Fruit fly (Drosophila melanogaster) whole organism, embryonic: Measurements from ENCODE around the gene CG12321.

ENCODE experiments used
- CG12769 ChIP-seq: fragments of 200-800 bp; sonication (Bioruptor generic); optimal IDR thresholded peaks from 2 replicates; lab custom pipeline; 2019; ENCODE audit warnings: missing biosample characterization, mild to moderate bottlenecking, missing genetic modification characterization, moderate library complexity
- CG13123 ChIP-seq: fragments of 200-800 bp; sonication (Bioruptor generic); optimal IDR thresholded peaks from 2 replicates; lab custom pipeline; 2016; ENCODE audit warnings: missing biosample characterization, missing genetic modification characterization
- CG14050 ChIP-seq: fragments of 200-800 bp; sonication (Bioruptor generic); IDR thresholded peaks from 3 replicates; pipeline ENCODE4 v1.3.6; 2022; ENCODE audit warnings: missing biosample characterization, missing genetic modification characterization
- CG17802 ChIP-seq: fragments of 200-800 bp; sonication (Bioruptor generic); optimal IDR thresholded peaks from 2 replicates; lab custom pipeline; 2018; ENCODE audit warnings: missing biosample characterization, mild to moderate bottlenecking, missing genetic modification characterization, moderate library complexity
- CG1792 ChIP-seq: fragments of 200-800 bp; sonication (Bioruptor generic); optimal IDR thresholded peaks from 2 replicates; lab custom pipeline; 2016; ENCODE audit warnings: missing biosample characterization, missing genetic modification characterization
- CG18599 ChIP-seq: fragments of 200-800 bp; sonication (Bioruptor generic); optimal IDR thresholded peaks from 3 replicates; lab custom pipeline; 2017; ENCODE audit warnings: missing biosample characterization, missing genetic modification characterization, mild to moderate bottlenecking, moderate library complexity, missing genetic modification reagents
- CG2678 ChIP-seq: fragments of 200-800 bp; sonication (Bioruptor generic); optimal IDR thresholded peaks from 3 replicates; lab custom pipeline; 2019; ENCODE audit warnings: missing biosample characterization, mild to moderate bottlenecking, missing genetic modification characterization, moderate library complexity
- CG32767 ChIP-seq: fragments of 200-800 bp; sonication (Bioruptor generic); IDR thresholded peaks from 2 replicates; pipeline ENCODE4 v1.3.6; 2022; ENCODE audit warnings: missing biosample characterization, missing genetic modification characterization
- CG6175 ChIP-seq: fragments of 200-800 bp; sonication (Bioruptor generic); IDR thresholded peaks from 3 replicates; pipeline ENCODE4 v1.3.6; 2022; ENCODE audit warnings: missing biosample characterization, missing genetic modification characterization
- CG6765 ChIP-seq: fragments of 200-800 bp; sonication (Bioruptor generic); optimal IDR thresholded peaks from 3 replicates; lab custom pipeline; 2017; ENCODE audit warnings: missing biosample characterization, mild to moderate bottlenecking, missing genetic modification characterization
- CG7963 ChIP-seq: fragments of 200-800 bp; sonication (Bioruptor generic); IDR thresholded peaks from 3 replicates; pipeline ENCODE4 v1.3.6; 2022; ENCODE audit warnings: missing biosample characterization, missing genetic modification characterization; ENCODE audit not compliant: partially characterized antibody
- CG8089 ChIP-seq: fragments of 200-800 bp; sonication (Bioruptor generic); optimal IDR thresholded peaks from 3 replicates; lab custom pipeline; 2016; ENCODE audit warnings: missing biosample characterization, missing genetic modification characterization
- CG9437 ChIP-seq: fragments of 200-800 bp; sonication (Bioruptor generic); optimal IDR thresholded peaks from 2 replicates; lab custom pipeline; 2018; ENCODE audit warnings: missing biosample characterization, mild to moderate bottlenecking, missing genetic modification characterization
- D19A ChIP-seq: fragments of 200-800 bp; optimal IDR thresholded peaks from 3 replicates; lab custom pipeline; 2019; ENCODE audit warnings: missing biosample characterization, mild to moderate bottlenecking, missing genetic modification characterization, moderate library complexity
- Dek ChIP-seq: fragments of 200-800 bp; sonication (Bioruptor generic); optimal IDR thresholded peaks from 3 replicates; lab custom pipeline; 2019; ENCODE audit warnings: missing biosample characterization, mild to moderate bottlenecking, missing genetic modification characterization, moderate library complexity
- Dll ChIP-seq: fragments of 200-800 bp; sonication (Bioruptor generic); IDR thresholded peaks from 4 replicates; pipeline ENCODE4 v1.3.6; 2022; ENCODE audit warnings: missing biosample characterization, missing genetic modification characterization; ENCODE audit not compliant: partially characterized antibody
- Elba2 ChIP-seq: fragments of 200-800 bp; sonication (Bioruptor generic); optimal IDR thresholded peaks from 3 replicates; lab custom pipeline; 2016; ENCODE audit warnings: missing biosample characterization, missing genetic modification characterization
- GATAe ChIP-seq: fragments of 200-800 bp; sonication (Bioruptor generic); conservative IDR thresholded peaks from 2 replicates; pipeline ENCODE4 v1.3.6; 2022; ENCODE audit warnings: missing biosample characterization, missing genetic modification characterization
- Pdp1 ChIP-seq, 2 experiments: fragments of 200-800 bp; sonication (Bioruptor generic); optimal IDR thresholded peaks; 3 replicates each; lab custom pipeline; 2016; ENCODE audit warnings: missing biosample characterization in 2 of 2, missing genetic modification characterization in 2 of 2, mild to moderate bottlenecking in 1 of 2, moderate library complexity in 1 of 2
- Spps ChIP-seq: fragments of 200-800 bp; sonication (Bioruptor generic); optimal IDR thresholded peaks from 2 replicates; lab custom pipeline; 2018; ENCODE audit warnings: missing biosample characterization, mild to moderate bottlenecking, missing genetic modification characterization
- Trl ChIP-seq, 3 experiments: fragments of >200 bp in 2 of 3; fragments of 200-800 bp in 1 of 3; sonication (Bioruptor generic) in 1 of 3; optimal IDR thresholded peaks; 2 replicates in 1 of 3; 3 replicates in 2 of 3; lab custom pipeline; 2016 to 2017; ENCODE audit warnings: missing biosample characterization in 1 of 3, missing genetic modification characterization in 1 of 3
- ap ChIP-seq: fragments of 200-800 bp; sonication (Bioruptor generic); IDR thresholded peaks from 2 replicates; pipeline ENCODE4 v1.3.6; 2022; ENCODE audit warnings: missing biosample characterization, missing genetic modification characterization
- bbx ChIP-seq: fragments of 200-800 bp; sonication (Bioruptor generic); IDR thresholded peaks from 2 replicates; pipeline ENCODE4 v1.3.6; 2022; ENCODE audit warnings: missing biosample characterization, missing genetic modification characterization; ENCODE audit not compliant: partially characterized antibody
- bcd ChIP-seq: fragments of 200-800 bp; sonication (Bioruptor generic); optimal IDR thresholded peaks from 2 replicates; lab custom pipeline; 2017; ENCODE audit warnings: missing biosample characterization, mild to moderate bottlenecking, missing genetic modification characterization
- cg ChIP-seq: fragments of 200-800 bp; sonication (Bioruptor generic); optimal IDR thresholded peaks from 3 replicates; lab custom pipeline; 2019; ENCODE audit warnings: missing biosample characterization, mild to moderate bottlenecking, missing genetic modification characterization, moderate library complexity
- chinmo ChIP-seq: fragments of 200-800 bp; sonication (Bioruptor generic); IDR thresholded peaks from 4 replicates; pipeline ENCODE4 v1.3.6; 2022; ENCODE audit warnings: missing biosample characterization, missing genetic modification characterization; ENCODE audit not compliant: partially characterized antibody
- chm ChIP-seq: fragments of 200-800 bp; sonication (Bioruptor generic); IDR thresholded peaks from 2 replicates; pipeline ENCODE4 v1.3.6; 2022; ENCODE audit warnings: missing biosample characterization, missing genetic modification characterization
- crol ChIP-seq: fragments of 200-800 bp; sonication (Bioruptor generic); IDR thresholded peaks from 2 replicates; pipeline ENCODE4 v1.3.6; 2022; ENCODE audit warnings: missing biosample characterization, missing genetic modification characterization
- danr ChIP-seq: fragments of 200-800 bp; sonication (Bioruptor generic); IDR thresholded peaks from 2 replicates; pipeline ENCODE4 v1.3.6; 2022; ENCODE audit warnings: missing biosample characterization, missing genetic modification characterization
- exex ChIP-seq: fragments of 200-800 bp; sonication (Bioruptor generic); optimal IDR thresholded peaks from 4 replicates; lab custom pipeline; 2018; ENCODE audit warnings: missing biosample characterization, mild to moderate bottlenecking, missing genetic modification characterization, moderate library complexity
- hbn ChIP-seq: fragments of 200-800 bp; sonication (Bioruptor generic); IDR thresholded peaks from 2 replicates; pipeline ENCODE4 v1.3.6; 2022; ENCODE audit warnings: missing biosample characterization, missing genetic modification characterization; ENCODE audit not compliant: partially characterized antibody
- insv ChIP-seq, 2 experiments: fragments of 200-800 bp; sonication (Bioruptor generic); optimal IDR thresholded peaks; 3 replicates each; lab custom pipeline; 2016 to 2018; ENCODE audit warnings: missing biosample characterization in 2 of 2, missing genetic modification characterization in 2 of 2
- kni ChIP-seq: fragments of 200-800 bp; sonication (Bioruptor generic); optimal IDR thresholded peaks from 3 replicates; lab custom pipeline; 2017; ENCODE audit warnings: mild to moderate bottlenecking, missing biosample characterization, missing genetic modification reagents, missing genetic modification characterization
- knrl ChIP-seq: fragments of 200-800 bp; sonication (Bioruptor generic); IDR thresholded peaks from 3 replicates; pipeline ENCODE4 v1.3.6; 2022; ENCODE audit warnings: missing biosample characterization, missing genetic modification characterization; ENCODE audit not compliant: partially characterized antibody
- mirr ChIP-seq: fragments of 200-800 bp; sonication (Bioruptor generic); optimal IDR thresholded peaks from 3 replicates; lab custom pipeline; 2018; ENCODE audit warnings: missing biosample characterization, mild to moderate bottlenecking, missing genetic modification characterization
- nerfin-2 ChIP-seq: fragments of 200-800 bp; sonication (Bioruptor generic); IDR thresholded peaks from 2 replicates; pipeline ENCODE4 v1.3.6; 2022; ENCODE audit warnings: missing biosample characterization, missing genetic modification characterization; ENCODE audit not compliant: partially characterized antibody
- pros ChIP-seq: fragments of 200-800 bp; sonication (Bioruptor generic); optimal IDR thresholded peaks from 3 replicates; lab custom pipeline; 2019; ENCODE audit warnings: missing biosample characterization, mild to moderate bottlenecking, missing genetic modification characterization, moderate library complexity
- pzg ChIP-seq: fragments of 200-800 bp; sonication (Bioruptor generic); optimal IDR thresholded peaks from 3 replicates; lab custom pipeline; 2018; ENCODE audit warnings: missing biosample characterization, mild to moderate bottlenecking, missing genetic modification characterization, moderate library complexity
- so ChIP-seq: fragments of 200-800 bp; sonication (Bioruptor generic); IDR thresholded peaks from 3 replicates; pipeline ENCODE4 v1.3.6; 2022; ENCODE audit warnings: missing biosample characterization, missing genetic modification characterization
- usp ChIP-seq: fragments of >200 bp; optimal IDR thresholded peaks from 2 replicates; lab custom pipeline; 2017; ENCODE audit warnings: missing biosample characterization, missing genetic modification characterization
- vnd ChIP-seq: fragments of 200-800 bp; sonication (Bioruptor generic); IDR thresholded peaks from 3 replicates; pipeline ENCODE4 v1.3.6; 2022; ENCODE audit warnings: missing biosample characterization, missing genetic modification characterization; ENCODE audit not compliant: partially characterized antibody
- z ChIP-seq: fragments of 200-800 bp; sonication (Bioruptor generic); IDR thresholded peaks from 3 replicates; pipeline ENCODE4 v1.3.6; 2022; ENCODE audit warnings: missing biosample characterization, missing genetic modification characterization
- zen ChIP-seq: fragments of 200-800 bp; sonication (Bioruptor generic); optimal IDR thresholded peaks from 3 replicates; lab custom pipeline; 2018; ENCODE audit warnings: missing biosample characterization, mild to moderate bottlenecking, missing genetic modification characterization, moderate library complexity
- zfh2 ChIP-seq: fragments of 200-800 bp; sonication (Bioruptor generic); optimal IDR thresholded peaks from 2 replicates; lab custom pipeline; 2016; ENCODE audit warnings: missing biosample characterization, missing genetic modification characterization

Gene CG12321

dm6 chr3R:18171983-18172967 is 16.2 kb downstream of the CG12321 start (continued):
- TF ChIP-seq CG17802 (tag; lab: Kevin White, UChicago), result peak; percentile 54
- TF ChIP-seq Spps, result peak; percentile 82
- peak; percentile 66 for TF ChIP-seq danr
- peak; percentile 89 for TF ChIP-seq CG8089
- peak; percentile 84 for TF ChIP-seq zfh2 (GFP tag; lab: Kevin White, UChicago)
- no peak for TF ChIP-seq CG7963 (GFP tag; lab: Robert Waterston, UW)
- TF ChIP-seq, all 482 proteins: peak for 416

dm6 chr3R:18169982-18170531 is 18.4 kb downstream of the CG12321 start:
- TF ChIP-seq CG1792 (GFP tag; lab: Kevin White, UChicago) (no peak), pzg (GFP tag; lab: Kevin White, UChicago) (peak; percentile 3), cg (GFP tag; lab: Kevin White, UChicago) (peak; percentile 56), CG13123 (GFP tag; lab: Kevin White, UChicago) (no peak), nerfin-2 (GFP tag; lab: Robert Waterston, UW) (peak; percentile 31; the same call in 1 of the 2 replicates), chm (GFP tag; lab: Robert Waterston, UW) (0 out of 2 replicates have a peak, but pooled peaks have one; percentile 9), chinmo (GFP tag; lab: Robert Waterston, UW) (0 out of 4 replicates have a peak, but pooled peaks have one; percentile 70), ap (GFP tag; lab: Robert Waterston, UW) (no peak), crol (GFP tag; lab: Robert Waterston, UW) (peak; percentile 75), Elba2 (GFP tag; lab: Kevin White, UChicago) (peak; percentile 85), hbn (GFP tag; lab: Robert Waterston, UW) (peak; percentile 27; the same call in 1 of the 2 replicates), CG2678 (peak; percentile 25), CG18599 (GFP tag; lab: Kevin White, UChicago) (peak; percentile 13), CG6175 (GFP tag; lab: Robert Waterston, UW) (0 out of 3 replicates have a peak, but pooled peaks have one; percentile 21), vnd (GFP tag; lab: Robert Waterston, UW) (no peak), pros (GFP tag; lab: Kevin White, UChicago) (peak; percentile 51), knrl (no peak), Dll (GFP tag; lab: Robert Waterston, UW) (peak; percentile 33; the same call in 1 of the 4 replicates), CG9437 (GFP tag; lab: Kevin White, UChicago) (peak; percentile 94), Trl (optimal IDR thresholded peaks at IDR 0.05; lab: Kevin White, UChicago) (peak; percentile 75 to 76), Trl (GFP tag; optimal IDR thresholded peaks at IDR 0.05; lab: Kevin White, UChicago) (no peak), zen (tag; lab: Kevin White, UChicago) (peak; percentile 92), exex (tag; lab: Kevin White, UChicago) (peak; percentile 95), usp (GFP tag; lab: Kevin White, UChicago) (no peak), insv (GFP tag; optimal IDR thresholded peaks at IDR 0.05; lab: Kevin White, UChicago) (peak in 1 of 2 experiments; percentile 95), z (GFP tag; lab: Robert Waterston, UW) (0 out of 3 replicates have a peak, but pooled peaks have one; percentile 61), CG6765 (GFP tag; lab: Kevin White, UChicago) (no peak), Dek (tag; lab: Kevin White, UChicago) (peak; percentile 0), Pdp1 (GFP tag; optimal IDR thresholded peaks at IDR 0.05; lab: Kevin White, UChicago) (peak in 1 of 2 experiments; percentile 46), CG14050 (GFP tag; lab: Robert Waterston, UW) (no peak), mirr (peak; percentile 88), D19A (tag; lab: Kevin White, UChicago) (peak; percentile 45), bcd (GFP tag; lab: Kevin White, UChicago) (no peak), CG32767 (no peak), so (GFP tag; lab: Robert Waterston, UW) (no peak), GATAe (peak; percentile 93), bbx (GFP tag; lab: Robert Waterston, UW) (no peak), CG12769 (peak; percentile 54), kni (peak; percentile 20)
